Worm (Caenorhabditis elegans): ENCODE measurements around the gene F46B3.8.

ce11 chrV:20666905-20667304 lies 43.9 kb upstream of the F46B3.8 start, which contains the start of gene mlt-11:
- no peak for TF ChIP-seq pha-4 (tag; optimal IDR thresholded peaks at IDR 0.05)
- TF ChIP-seq unc-39 (tag; optimal IDR thresholded peaks at IDR 0.05): no peak
- no peak for TF ChIP-seq unc-62 (GFP tag; optimal IDR thresholded peaks at IDR 0.05)
- TF ChIP-seq nhr-28 (tag; optimal IDR thresholded peaks at IDR 0.05): no peak
- no peak for TF ChIP-seq ceh-39 (tag; optimal IDR thresholded peaks at IDR 0.05)
- no peak for TF ChIP-seq sem-2 (GFP tag; optimal IDR thresholded peaks at IDR 0.05)
- TF ChIP-seq elt-3 (tag; optimal IDR thresholded peaks at IDR 0.05): no peak
- TF ChIP-seq nhr-12 (tag; optimal IDR thresholded peaks at IDR 0.05): no peak
- TF ChIP-seq nhr-237 (tag; optimal IDR thresholded peaks at IDR 0.05): no peak
- no peak for TF ChIP-seq lsy-2 (tag; optimal IDR thresholded peaks at IDR 0.05)

Measured in whole organism, mixed stage, embryonic.